Fruit fly (Drosophila melanogaster) whole organism, embryonic: Measurements from ENCODE around the gene CG34179.

ENCODE experiments used
- Abd-B ChIP-seq: fragments of 200-800 bp; sonication (Bioruptor generic); optimal IDR thresholded peaks from 2 replicates; lab custom pipeline; 2018; ENCODE audit warnings: missing biosample characterization, mild to moderate bottlenecking, missing genetic modification characterization, moderate library complexity
- CG11456 ChIP-seq: fragments of 200-800 bp; sonication (Bioruptor generic); IDR thresholded peaks from 3 replicates; pipeline ENCODE4 v1.3.6; 2022; ENCODE audit warnings: missing biosample characterization, missing genetic modification characterization
- CG11504 ChIP-seq: fragments of 200-800 bp; sonication (Bioruptor generic); optimal IDR thresholded peaks from 3 replicates; lab custom pipeline; 2019; ENCODE audit warnings: missing biosample characterization, mild to moderate bottlenecking, missing genetic modification characterization, moderate library complexity
- CG11723 ChIP-seq: fragments of 200-800 bp; sonication (Bioruptor generic); optimal IDR thresholded peaks from 2 replicates; lab custom pipeline; 2017; ENCODE audit warnings: missing biosample characterization, mild to moderate bottlenecking, missing genetic modification characterization
- CG12299 ChIP-seq: fragments of 200-800 bp; sonication (Bioruptor generic); optimal IDR thresholded peaks from 2 replicates; lab custom pipeline; 2018; ENCODE audit warnings: missing biosample characterization, mild to moderate bottlenecking, missing genetic modification characterization
- CG12659 ChIP-seq: fragments of 200-800 bp; sonication (Bioruptor generic); optimal IDR thresholded peaks from 3 replicates; lab custom pipeline; 2017; ENCODE audit warnings: mild to moderate bottlenecking, missing biosample characterization, missing genetic modification reagents, missing genetic modification characterization
- CG12769 ChIP-seq: fragments of 200-800 bp; sonication (Bioruptor generic); optimal IDR thresholded peaks from 2 replicates; lab custom pipeline; 2019; ENCODE audit warnings: missing biosample characterization, mild to moderate bottlenecking, missing genetic modification characterization, moderate library complexity
- CG13296 ChIP-seq: fragments of 200-800 bp; sonication (Bioruptor generic); optimal IDR thresholded peaks from 3 replicates; lab custom pipeline; 2018; ENCODE audit warnings: missing biosample characterization, mild to moderate bottlenecking, missing genetic modification characterization
- CG13624 ChIP-seq: fragments of 200-800 bp; sonication (Bioruptor generic); optimal IDR thresholded peaks from 2 replicates; lab custom pipeline; 2016; ENCODE audit warnings: missing biosample characterization, missing genetic modification characterization
- CG14050 ChIP-seq: fragments of 200-800 bp; sonication (Bioruptor generic); IDR thresholded peaks from 3 replicates; pipeline ENCODE4 v1.3.6; 2022; ENCODE audit warnings: missing biosample characterization, missing genetic modification characterization
- CG14667 ChIP-seq: fragments of 200-800 bp; sonication (Bioruptor generic); IDR thresholded peaks from 2 replicates; pipeline ENCODE4 v1.3.6; 2022; ENCODE audit warnings: missing biosample characterization, missing genetic modification characterization
- CG14710 ChIP-seq: fragments of 200-800 bp; sonication (Bioruptor generic); optimal IDR thresholded peaks from 3 replicates; lab custom pipeline; 2019; ENCODE audit warnings: missing biosample characterization, mild to moderate bottlenecking, missing genetic modification characterization, moderate library complexity
- CG15011 ChIP-seq: fragments of 200-800 bp; sonication (Bioruptor generic); optimal IDR thresholded peaks from 3 replicates; lab custom pipeline; 2018; ENCODE audit warnings: missing biosample characterization, mild to moderate bottlenecking, missing genetic modification characterization
- CG1529 ChIP-seq: fragments of 200-800 bp; sonication (Bioruptor generic); optimal IDR thresholded peaks from 3 replicates; lab custom pipeline; 2018; ENCODE audit warnings: missing biosample characterization, missing genetic modification characterization
- CG16863 ChIP-seq: fragments of 200-800 bp; sonication (Bioruptor generic); optimal IDR thresholded peaks from 3 replicates; lab custom pipeline; 2016; ENCODE audit warnings: missing biosample characterization, missing genetic modification characterization
- CG1792 ChIP-seq: fragments of 200-800 bp; sonication (Bioruptor generic); optimal IDR thresholded peaks from 2 replicates; lab custom pipeline; 2016; ENCODE audit warnings: missing biosample characterization, missing genetic modification characterization
- CG2120 ChIP-seq: fragments of 200-800 bp; sonication (Bioruptor generic); optimal IDR thresholded peaks from 3 replicates; lab custom pipeline; 2016; ENCODE audit warnings: missing biosample characterization, missing genetic modification characterization
- CG2889 ChIP-seq: fragments of 200-800 bp; sonication (Bioruptor generic); IDR thresholded peaks from 3 replicates; pipeline ENCODE4 v1.3.6; 2022; ENCODE audit warnings: missing biosample characterization, missing genetic modification characterization
- CG31224 ChIP-seq: fragments of 200-800 bp; sonication (Bioruptor generic); IDR thresholded peaks from 2 replicates; pipeline ENCODE4 v1.3.6; 2022; ENCODE audit warnings: missing biosample characterization, missing genetic modification characterization
- CG34422 ChIP-seq: fragments of 200-800 bp; sonication (Bioruptor generic); IDR thresholded peaks from 3 replicates; pipeline ENCODE4 v1.3.6; 2022; ENCODE audit warnings: missing biosample characterization, missing genetic modification characterization
- CG3995 ChIP-seq: fragments of 200-800 bp; sonication (Bioruptor generic); optimal IDR thresholded peaks from 3 replicates; lab custom pipeline; 2016; ENCODE audit warnings: missing biosample characterization, missing genetic modification characterization
- CG4617 ChIP-seq: fragments of 200-800 bp; sonication (Bioruptor generic); optimal IDR thresholded peaks from 3 replicates; lab custom pipeline; 2016; ENCODE audit warnings: missing biosample characterization, missing genetic modification characterization, borderline replicate concordance
- CG4707 ChIP-seq: fragments of 200-800 bp; sonication (Bioruptor generic); optimal IDR thresholded peaks from 2 replicates; lab custom pipeline; 2018; ENCODE audit warnings: missing biosample characterization, mild to moderate bottlenecking, missing genetic modification characterization, moderate library complexity
- CG6813 ChIP-seq: fragments of 200-800 bp; sonication (Bioruptor generic); optimal IDR thresholded peaks from 2 replicates; lab custom pipeline; 2017; ENCODE audit warnings: missing biosample characterization, missing genetic modification characterization, mild to moderate bottlenecking, moderate library complexity, missing genetic modification reagents
- CG7556 ChIP-seq: fragments of 200-800 bp; sonication (Bioruptor generic); optimal IDR thresholded peaks from 2 replicates; lab custom pipeline; 2017; ENCODE audit warnings: missing biosample characterization, mild to moderate bottlenecking, missing genetic modification characterization
- CG8281 ChIP-seq: fragments of 200-800 bp; sonication (Bioruptor generic); optimal IDR thresholded peaks from 2 replicates; lab custom pipeline; 2018; ENCODE audit warnings: missing biosample characterization, mild to moderate bottlenecking, missing genetic modification characterization, moderate library complexity
- CG9727 ChIP-seq: fragments of 200-800 bp; sonication (Bioruptor generic); optimal IDR thresholded peaks from 3 replicates; lab custom pipeline; 2017; ENCODE audit warnings: missing biosample characterization, mild to moderate bottlenecking, missing genetic modification characterization
- CG9876 ChIP-seq: fragments of 200-800 bp; sonication (Bioruptor generic); optimal IDR thresholded peaks from 2 replicates; lab custom pipeline; 2016; ENCODE audit warnings: missing biosample characterization, missing genetic modification characterization
- D19B ChIP-seq: fragments of 200-800 bp; sonication (Bioruptor generic); optimal IDR thresholded peaks from 2 replicates; lab custom pipeline; 2017; ENCODE audit warnings: missing biosample characterization, mild to moderate bottlenecking, missing genetic modification characterization
- Dfd ChIP-seq, 2 experiments: fragments of >200 bp; optimal IDR thresholded peaks; 2 replicates each; lab custom pipeline; 2017; ENCODE audit warnings: missing biosample characterization in 2 of 2, missing genetic modification characterization in 2 of 2
- Ets65A ChIP-seq: fragments of 200-800 bp; sonication (Bioruptor generic); peaks from one replicate; lab custom pipeline; 2016; ENCODE audit warnings: missing biosample characterization, missing genetic modification characterization
- HLHmδ ChIP-seq: fragments of 200-800 bp; sonication (Bioruptor generic); optimal IDR thresholded peaks from 2 replicates; lab custom pipeline; 2018; ENCODE audit warnings: missing biosample characterization, mild to moderate bottlenecking, missing genetic modification characterization, moderate library complexity
- Sin3A ChIP-seq: fragments of >200 bp; optimal IDR thresholded peaks from 2 replicates; lab custom pipeline; 2018
- Sox100B ChIP-seq: fragments of 200-800 bp; sonication (Bioruptor generic); optimal IDR thresholded peaks from 3 replicates; lab custom pipeline; 2018; ENCODE audit warnings: missing biosample characterization, mild to moderate bottlenecking, missing genetic modification characterization
- Sry-δ ChIP-seq: fragments of 200-800 bp; sonication (Bioruptor generic); optimal IDR thresholded peaks from 2 replicates; lab custom pipeline; 2016; ENCODE audit warnings: missing biosample characterization, missing genetic modification characterization
- Vsx1 ChIP-seq: fragments of 200-800 bp; sonication (Bioruptor generic); optimal IDR thresholded peaks from 2 replicates; lab custom pipeline; 2017; ENCODE audit warnings: missing biosample characterization, mild to moderate bottlenecking, missing genetic modification characterization, missing genetic modification reagents
- Xrp1 ChIP-seq: fragments of 200-800 bp; sonication (Bioruptor generic); IDR thresholded peaks from 2 replicates; pipeline ENCODE4 v1.3.6; 2022; ENCODE audit warnings: missing biosample characterization, missing genetic modification characterization
- YL-1 ChIP-seq: fragments of 200-800 bp; sonication (Bioruptor generic); optimal IDR thresholded peaks from 3 replicates; lab custom pipeline; 2017; ENCODE audit warnings: missing biosample characterization, mild to moderate bottlenecking, missing genetic modification characterization
- ara ChIP-seq: fragments of 200-800 bp; sonication (Bioruptor generic); IDR thresholded peaks from 2 replicates; pipeline ENCODE4 v1.3.6; 2022; ENCODE audit warnings: missing biosample characterization, missing genetic modification characterization
- ato ChIP-seq: fragments of 200-800 bp; sonication (Bioruptor generic); IDR thresholded peaks from 2 replicates; pipeline ENCODE4 v1.3.6; 2022; ENCODE audit warnings: missing biosample characterization, missing genetic modification characterization; ENCODE audit not compliant: partially characterized antibody
- cg ChIP-seq: fragments of 200-800 bp; sonication (Bioruptor generic); optimal IDR thresholded peaks from 3 replicates; lab custom pipeline; 2019; ENCODE audit warnings: missing biosample characterization, mild to moderate bottlenecking, missing genetic modification characterization, moderate library complexity
- ci ChIP-seq: fragments of 200-800 bp; sonication (Bioruptor generic); IDR thresholded peaks from 3 replicates; pipeline ENCODE4 v1.3.6; 2022; ENCODE audit warnings: missing biosample characterization, missing genetic modification characterization
- cwo ChIP-seq: fragments of 200-800 bp; sonication (Bioruptor generic); optimal IDR thresholded peaks from 3 replicates; lab custom pipeline; 2017; ENCODE audit warnings: missing biosample characterization, missing genetic modification characterization, mild to moderate bottlenecking, moderate library complexity, missing genetic modification reagents
- da ChIP-seq: fragments of 200-800 bp; sonication (Bioruptor generic); optimal IDR thresholded peaks from 2 replicates; lab custom pipeline; 2016; ENCODE audit warnings: missing biosample characterization, missing genetic modification characterization
- en ChIP-seq: fragments of 200-800 bp; sonication (Bioruptor generic); optimal IDR thresholded peaks from 2 replicates; lab custom pipeline; 2016; ENCODE audit warnings: missing biosample characterization, missing genetic modification characterization
- fd102C ChIP-seq: fragments of 200-800 bp; sonication (Bioruptor generic); optimal IDR thresholded peaks from 2 replicates; lab custom pipeline; 2018; ENCODE audit warnings: missing biosample characterization, mild to moderate bottlenecking, missing genetic modification characterization, moderate library complexity
- fru ChIP-seq: fragments of >200 bp; optimal IDR thresholded peaks from 2 replicates; lab custom pipeline; 2017
- h ChIP-seq: fragments of >200 bp; optimal IDR thresholded peaks from 2 replicates; lab custom pipeline; 2017
- phol ChIP-seq: fragments of 200-800 bp; sonication (Bioruptor generic); optimal IDR thresholded peaks from 3 replicates; lab custom pipeline; 2018; ENCODE audit warnings: missing biosample characterization, mild to moderate bottlenecking, missing genetic modification characterization, moderate library complexity
- sr ChIP-seq: fragments of 200-800 bp; sonication (Bioruptor generic); IDR thresholded peaks from 3 replicates; pipeline ENCODE4 v1.3.6; 2022; ENCODE audit warnings: missing biosample characterization, missing genetic modification characterization
- tgo ChIP-seq: fragments of 200-800 bp; sonication (Bioruptor generic); IDR thresholded peaks from 3 replicates; pipeline ENCODE4 v1.3.6; 2022; ENCODE audit warnings: missing biosample characterization, missing genetic modification characterization
- trh ChIP-seq: fragments of 200-800 bp; sonication (Bioruptor generic); optimal IDR thresholded peaks from 2 replicates; lab custom pipeline; 2016; ENCODE audit warnings: missing biosample characterization, missing genetic modification characterization

CG34179 gene

DNA sequence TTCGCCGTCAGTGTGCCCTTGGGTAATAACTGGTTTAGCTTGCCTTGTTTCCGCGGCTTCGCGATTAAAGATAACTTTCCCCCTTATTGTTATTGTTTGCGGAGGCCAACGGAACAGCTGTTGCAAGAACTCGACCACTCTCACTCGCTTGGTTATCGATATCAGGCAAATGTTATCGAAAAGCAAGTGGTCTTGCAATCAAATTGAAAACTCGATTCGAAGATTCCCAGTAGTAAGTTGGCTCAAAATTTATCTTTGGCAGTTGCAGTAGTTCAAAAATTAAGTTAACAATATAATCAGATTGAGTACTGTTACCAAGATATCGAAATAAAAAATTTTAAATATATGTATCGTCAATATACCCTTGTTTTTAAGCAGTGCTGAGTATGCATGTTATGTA, 17.3 kb upstream of the CG34179 start, which contains the start of the genes Fbw5 and CG9147 (continued):
- TF ChIP-seq D19B (GFP tag; lab: Kevin White, UChicago) (peak; percentile 100), cwo (GFP tag; lab: Kevin White, UChicago) (peak; percentile 97), Sox100B (peak; percentile 99), CG16863 (peak; percentile 99), Dfd (GFP tag; optimal IDR thresholded peaks at IDR 0.05; lab: Kevin White, UChicago) (no peak), CG7556 (GFP tag; lab: Kevin White, UChicago) (peak; percentile 100), ato (GFP tag; lab: Robert Waterston, UW) (no peak; the same call in 1 of the 2 replicates), CG12769 (tag; lab: Kevin White, UChicago) (peak; percentile 100), CG11504 (peak; percentile 99), Sry-δ (GFP tag; lab: Kevin White, UChicago) (peak; percentile 88), ara (GFP tag; lab: Robert Waterston, UW) (peak; percentile 100), CG14050 (GFP tag; lab: Robert Waterston, UW) (peak; percentile 100), CG13624 (GFP tag; lab: Kevin White, UChicago) (peak; percentile 100), CG2889 (GFP tag; lab: Robert Waterston, UW) (peak; percentile 99), CG12659 (GFP tag; lab: Kevin White, UChicago) (peak; percentile 100), da (GFP tag; lab: Kevin White, UChicago) (peak; percentile 99), CG31224 (GFP tag; lab: Robert Waterston, UW) (peak; percentile 96), CG9876 (GFP tag; lab: Kevin White, UChicago) (peak; percentile 98), phol (peak; percentile 98), CG3995 (GFP tag; lab: Kevin White, UChicago) (peak; percentile 86), sr (peak; percentile 98), CG4707 (GFP tag; lab: Kevin White, UChicago) (peak; percentile 98), en (GFP tag; lab: Kevin White, UChicago) (peak; percentile 99), Abd-B (GFP tag; lab: Kevin White, UChicago) (peak; percentile 99), CG14667 (GFP tag; lab: Robert Waterston, UW) (peak; percentile 98), fru (lab: Kevin White, UChicago) (no peak), CG34422 (GFP tag; lab: Robert Waterston, UW) (peak; percentile 99), CG15011 (peak; percentile 98), YL-1 (peak; percentile 100), Xrp1 (GFP tag; lab: Robert Waterston, UW) (peak; percentile 100), CG1792 (GFP tag; lab: Kevin White, UChicago) (peak; percentile 99), Sin3A (lab: Kevin White, UChicago) (no peak), Vsx1 (GFP tag; lab: Kevin White, UChicago) (peak; percentile 98), CG4617 (GFP tag; lab: Kevin White, UChicago) (peak; percentile 100), CG9727 (GFP tag; lab: Kevin White, UChicago) (peak; percentile 100), HLHmδ (peak; percentile 39), CG2120 (peak; percentile 100), CG12299 (peak; percentile 99), CG8281 (tag; lab: Kevin White, UChicago) (peak; percentile 94), CG13296 (GFP tag; lab: Kevin White, UChicago) (peak; percentile 99), CG1529 (GFP tag; lab: Kevin White, UChicago) (peak; percentile 99), CG14710 (tag; lab: Kevin White, UChicago) (peak; percentile 98), CG11723 (GFP tag; lab: Kevin White, UChicago) (peak; percentile 99), trh (GFP tag; lab: Kevin White, UChicago) (peak; percentile 99), CG6813 (peak; percentile 98), Ets65A (peak; percentile 100), cg (GFP tag; lab: Kevin White, UChicago) (peak; percentile 11), CG11456 (GFP tag; lab: Robert Waterston, UW) (peak; percentile 100), tgo (peak; percentile 100), fd102C (GFP tag; lab: Kevin White, UChicago) (peak; percentile 99), h (lab: Kevin White, UChicago) (no peak), ci (peak; percentile 100)
